Worm (Caenorhabditis elegans): Measurements from ENCODE around the gene E02H1.1.

DNA sequence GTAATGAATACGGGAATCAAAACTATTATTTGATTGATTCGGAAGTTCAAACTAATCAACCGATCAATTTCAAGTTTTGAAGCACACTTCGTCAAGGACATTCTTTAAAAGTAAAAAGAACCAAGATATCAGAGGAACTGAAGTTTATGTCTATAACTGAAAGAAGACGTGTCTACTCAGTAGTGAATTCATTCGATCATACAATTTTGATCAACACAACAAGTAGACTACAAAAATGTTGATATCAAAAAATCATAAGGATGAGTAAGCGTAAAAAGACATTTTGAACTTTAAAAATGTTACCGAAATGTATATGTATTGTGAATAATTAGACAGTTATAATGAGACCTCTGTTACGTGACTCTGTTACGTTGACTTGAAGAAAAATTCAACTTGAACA, 48.2 kb downstream of the E02H1.1 start, which contains the start of gene sra-4:
- TF ChIP-seq ceh-83 (GFP tag; optimal IDR thresholded peaks at IDR 0.05) (no peak), lsy-2 (tag; optimal IDR thresholded peaks at IDR 0.05) (no peak), mab-5 (tag; optimal IDR thresholded peaks at IDR 0.05) (no peak)

All from whole organism, mixed stage, embryonic.